Fruit fly (Drosophila melanogaster): Measurements from ENCODE around the gene lft.

Gene lft

DNA sequence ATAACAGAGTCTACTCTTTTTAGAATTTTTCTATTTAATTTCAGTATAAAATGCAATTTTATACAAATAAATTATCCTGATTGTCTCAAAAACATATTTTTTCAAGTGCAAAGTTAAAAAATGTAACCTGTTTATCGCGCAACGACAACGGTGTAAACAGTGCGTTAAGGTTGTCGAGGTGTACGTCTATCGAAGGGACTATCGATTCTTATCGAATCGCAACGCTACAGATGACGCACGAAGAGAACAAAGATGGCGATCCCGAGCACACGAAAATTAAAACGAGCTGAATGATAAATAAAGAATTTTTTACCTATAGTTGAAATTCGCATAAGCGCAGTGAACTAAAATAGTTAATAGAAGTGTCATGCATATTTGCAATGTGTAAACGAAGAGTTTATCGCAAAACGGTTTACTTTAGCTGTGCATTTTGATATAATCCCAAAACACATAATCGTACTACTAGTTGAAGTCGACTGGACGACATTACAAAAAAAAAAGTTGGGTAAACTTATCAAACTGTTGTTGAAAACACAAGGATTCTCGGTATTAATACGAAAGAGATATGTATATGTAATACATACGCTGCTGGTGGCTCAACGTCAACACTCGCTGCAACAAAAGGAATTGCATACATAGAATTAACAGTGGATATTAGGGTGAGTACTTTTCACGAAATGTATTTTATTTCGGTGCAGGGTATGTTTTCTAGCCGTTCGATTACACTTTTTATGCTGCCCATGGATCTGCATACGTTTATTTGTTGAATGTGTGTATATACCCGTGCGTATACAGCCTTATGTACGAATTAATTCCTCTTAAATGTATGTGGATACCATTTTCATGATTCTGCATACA, 23.8 kb downstream of the lft start, which contains the start of gene da (continued):
- TF ChIP-seq CG10631 (GFP tag; optimal IDR thresholded peaks at IDR 0.05) = no peak
- no peak for TF ChIP-seq Lpt (GFP tag; optimal IDR thresholded peaks at IDR 0.05)
- no peak for TF ChIP-seq fd85E (GFP tag; optimal IDR thresholded peaks at IDR 0.05)
- TF ChIP-seq dac (GFP tag; optimal IDR thresholded peaks at IDR 0.05) = peak; percentile 8
- TF ChIP-seq CG8632 (GFP tag; optimal IDR thresholded peaks at IDR 0.05) = no peak
- no peak for TF ChIP-seq CG4318 (GFP tag; optimal IDR thresholded peaks at IDR 0.05)
- TF ChIP-seq ss (GFP tag; optimal IDR thresholded peaks at IDR 0.05) = peak in 1 of 2 experiments; percentile 24
- TF ChIP-seq cyc (GFP tag; optimal IDR thresholded peaks at IDR 0.05) = peak; percentile 50
- TF ChIP-seq CG6854 (GFP tag; optimal IDR thresholded peaks at IDR 0.05) = no peak
- peak; percentile 45 for TF ChIP-seq vri (GFP tag; optimal IDR thresholded peaks at IDR 0.05)
- TF ChIP-seq Ets96B (tag; optimal IDR thresholded peaks at IDR 0.05) = peak; percentile 24
- TF ChIP-seq esn (GFP tag; optimal IDR thresholded peaks at IDR 0.05) = peak; percentile 66
- TF ChIP-seq lz (GFP tag; optimal IDR thresholded peaks at IDR 0.05) = peak; percentile 61
- TF ChIP-seq CG11294 (GFP tag; IDR thresholded peaks at IDR 0.05) = no peak
- peak; percentile 44 for TF ChIP-seq topi (GFP tag; optimal IDR thresholded peaks at IDR 0.05)
- peak; percentile 23 for TF ChIP-seq net (GFP tag; optimal IDR thresholded peaks at IDR 0.05)
- TF ChIP-seq fd59A (GFP tag; optimal IDR thresholded peaks at IDR 0.05) = no peak
- TF ChIP-seq Sox102F (GFP tag; optimal IDR thresholded peaks at IDR 0.05) = peak; percentile 4
- TF ChIP-seq svp (GFP tag) = no peak
- peak; percentile 47 for TF ChIP-seq fkh (GFP tag; optimal IDR thresholded peaks at IDR 0.05)
- TF ChIP-seq CG11902 (GFP tag; optimal IDR thresholded peaks at IDR 0.05) = peak; percentile 11
- no peak for TF ChIP-seq Hr38 (GFP tag; optimal IDR thresholded peaks at IDR 0.05)
- peak; percentile 38 for TF ChIP-seq acj6 (GFP tag; optimal IDR thresholded peaks at IDR 0.05)
- TF ChIP-seq CG32006 (GFP tag; optimal IDR thresholded peaks at IDR 0.05) = no peak
- TF ChIP-seq CG10669 (GFP tag; optimal IDR thresholded peaks at IDR 0.05) = peak; percentile 22
- TF ChIP-seq CG15336 (GFP tag; IDR thresholded peaks at IDR 0.05) = 0 out of 2 replicates have a peak, but pooled peaks have one; percentile 31
- TF ChIP-seq Hr39 (GFP tag; optimal IDR thresholded peaks at IDR 0.05) = peak; percentile 63
- no peak for TF ChIP-seq CG34406 (GFP tag; optimal IDR thresholded peaks at IDR 0.05)
- peak; percentile 54 for TF ChIP-seq Hr4 (GFP tag; optimal IDR thresholded peaks at IDR 0.05)
- no peak for TF ChIP-seq CG6276 (GFP tag; optimal IDR thresholded peaks at IDR 0.05)

DNA sequence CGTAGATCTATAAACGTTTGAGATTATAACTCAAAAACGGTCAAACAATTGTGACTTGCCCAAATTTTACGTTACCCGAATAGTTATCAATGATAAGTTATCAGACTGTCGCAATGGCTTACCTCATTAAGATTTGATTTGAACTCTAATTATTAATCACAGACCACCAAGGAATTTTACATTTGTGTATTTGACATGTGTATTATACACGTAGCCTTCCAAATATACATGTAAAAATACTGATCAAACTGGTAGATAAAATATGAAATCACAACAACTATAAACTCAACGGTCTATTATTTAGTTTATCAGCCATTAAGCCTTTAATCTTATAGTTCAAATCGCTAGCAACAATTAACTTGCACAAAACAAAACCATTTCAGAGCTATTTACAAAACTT, 29.2 kb downstream of the lft start:
- peak; percentile 18 for TF ChIP-seq vri (GFP tag; optimal IDR thresholded peaks at IDR 0.05)
- TF ChIP-seq spab (GFP tag; optimal IDR thresholded peaks at IDR 0.05) = no peak

DNA sequence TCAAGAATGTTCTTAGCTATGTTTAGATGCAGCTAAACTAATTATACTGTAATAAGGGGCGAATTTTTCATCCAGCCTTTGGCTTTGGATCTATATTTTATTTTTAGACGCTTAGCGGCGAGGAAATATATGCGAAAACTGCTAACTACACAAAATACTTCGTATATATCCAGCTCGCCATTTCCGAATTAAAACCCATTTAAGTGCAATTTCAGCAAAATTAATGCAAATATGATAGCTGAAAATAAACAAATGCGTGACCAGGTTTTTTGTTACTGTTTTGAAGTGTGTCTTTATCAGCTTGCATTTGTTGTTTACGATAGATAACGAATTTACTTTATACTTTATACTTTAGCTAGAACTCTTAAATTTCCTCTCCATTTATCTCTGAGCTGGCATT, 30.8 kb downstream of the lft start:
- TF ChIP-seq CG11762 (GFP tag; optimal IDR thresholded peaks at IDR 0.05; ENCODE audit: insufficient read depth) (no peak), CG8119 (GFP tag; IDR thresholded peaks at IDR 0.05) (no peak), CG1621 (tag; optimal IDR thresholded peaks at IDR 0.05) (no peak), Sox14 (GFP tag; optimal IDR thresholded peaks at IDR 0.05) (no peak), dac (GFP tag; optimal IDR thresholded peaks at IDR 0.05) (no peak), CG16779 (tag; optimal IDR thresholded peaks at IDR 0.05) (no peak), vri (GFP tag; optimal IDR thresholded peaks at IDR 0.05) (no peak), CG7368 (GFP tag; optimal IDR thresholded peaks at IDR 0.05) (no peak), eg (GFP tag; IDR thresholded peaks at IDR 0.05) (no peak), achi (GFP tag; optimal IDR thresholded peaks at IDR 0.05) (no peak), Hr38 (GFP tag; optimal IDR thresholded peaks at IDR 0.05) (no peak), ss (GFP tag; optimal IDR thresholded peaks at IDR 0.05) (no peak), cyc (GFP tag; optimal IDR thresholded peaks at IDR 0.05) (no peak), Blimp-1 (GFP tag; optimal IDR thresholded peaks at IDR 0.05) (no peak)

All from whole organism, prepupa.